Worm (Caenorhabditis elegans) whole organism, late embryonic: Measurements from ENCODE around the gene srv-32.
A peak's percentile ranks its signal among the peaks of the same experiment; 100 is the strongest.
"Not testable (repeated sequence)": the region's sequence is repeated elsewhere in the genome, so short reads cannot be mapped to it uniquely, and the experiment has no call there.

Experiments
- C08G9.2 ChIP-seq: sonication (generic microtip); optimal IDR thresholded peaks from 2 replicates; lab custom pipeline; 2016; ENCODE audit warnings: mild to moderate bottlenecking, missing genetic modification characterization, moderate library complexity, missing compliant biosample characterization
- F13H6.1 ChIP-seq: sonication (generic microtip); optimal IDR thresholded peaks from 2 replicates; lab custom pipeline; 2016; ENCODE audit warnings: missing genetic modification characterization, missing compliant biosample characterization
- K02D7.2 ChIP-seq: sonication (generic microtip); optimal IDR thresholded peaks from 2 replicates; lab custom pipeline; 2017; ENCODE audit warnings: mild to moderate bottlenecking, missing genetic modification characterization, missing compliant biosample characterization
- K09A11.1 ChIP-seq: sonication (generic microtip); optimal IDR thresholded peaks from 2 replicates; lab custom pipeline; 2017; ENCODE audit warnings: antibody characterized with exemption, mild to moderate bottlenecking, missing genetic modification characterization, missing compliant biosample characterization; ENCODE audit not compliant: insufficient read depth
- Y22D7AL.16 ChIP-seq: sonication (generic microtip); optimal IDR thresholded peaks from 2 replicates; lab custom pipeline; 2016; ENCODE audit warnings: missing genetic modification characterization, missing compliant biosample characterization
- ama-1 ChIP-seq: fragments of 150-350 bp; optimal IDR thresholded peaks from 2 replicates; lab custom pipeline; 2014
- ceh-14 ChIP-seq: sonication (generic microtip); optimal IDR thresholded peaks from 2 replicates; lab custom pipeline; 2016; ENCODE audit warnings: missing genotype, missing genetic modification characterization, missing compliant biosample characterization
- ceh-18 ChIP-seq: sonication (generic microtip); optimal IDR thresholded peaks from 2 replicates; lab custom pipeline; 2016; ENCODE audit warnings: missing genetic modification characterization, missing compliant biosample characterization
- ceh-19 ChIP-seq: fragments of 200-800 bp; sonication (Bioruptor generic); optimal IDR thresholded peaks from 2 replicates; lab custom pipeline; 2018; ENCODE audit warnings: mild to moderate bottlenecking, missing genetic modification characterization, missing compliant biosample characterization
- ceh-24 ChIP-seq: sonication (generic microtip); optimal IDR thresholded peaks from 2 replicates; lab custom pipeline; 2016; ENCODE audit warnings: mild to moderate bottlenecking, missing genetic modification characterization, missing compliant biosample characterization
- ceh-31 ChIP-seq: sonication (generic microtip); optimal IDR thresholded peaks from 2 replicates; lab custom pipeline; 2016; ENCODE audit warnings: missing genetic modification characterization, missing compliant biosample characterization
- ceh-45 ChIP-seq: fragments of 200-800 bp; sonication (Bioruptor generic); IDR thresholded peaks from 2 replicates; pipeline ENCODE4 v1.3.6; 2022; ENCODE audit warnings: missing genetic modification reagents, missing genetic modification characterization, missing compliant biosample characterization
- ceh-48 ChIP-seq: sonication (generic microtip); optimal IDR thresholded peaks from 2 replicates; lab custom pipeline; 2016; ENCODE audit warnings: missing genetic modification characterization, inconsistent platforms, missing compliant biosample characterization
- ceh-9 ChIP-seq: sonication (generic microtip); optimal IDR thresholded peaks from 2 replicates; lab custom pipeline; 2016; ENCODE audit warnings: mild to moderate bottlenecking, missing genetic modification characterization, inconsistent platforms, missing compliant biosample characterization
- dve-1 ChIP-seq: sonication (generic microtip); optimal IDR thresholded peaks from 2 replicates; lab custom pipeline; 2017; ENCODE audit warnings: antibody characterized with exemption, mild to moderate bottlenecking, missing genetic modification characterization, missing compliant biosample characterization
- ets-4 ChIP-seq: sonication (generic microtip); optimal IDR thresholded peaks from 2 replicates; lab custom pipeline; 2016; ENCODE audit warnings: missing genetic modification characterization, missing compliant biosample characterization
- eyg-1 ChIP-seq: sonication (generic microtip); optimal IDR thresholded peaks from 2 replicates; lab custom pipeline; 2016; ENCODE audit warnings: missing genotype, missing genetic modification characterization, missing compliant biosample characterization
- fkh-10 ChIP-seq: fragments of 150-350 bp; optimal IDR thresholded peaks from 2 replicates; lab custom pipeline; 2014; ENCODE audit warnings: missing biosample characterization, missing genetic modification reagents, missing genetic modification characterization
- gmeb-2 ChIP-seq: sonication (generic microtip); optimal IDR thresholded peaks from 2 replicates; lab custom pipeline; 2016; ENCODE audit warnings: missing genetic modification characterization, inconsistent platforms, missing compliant biosample characterization
- hlh-13 ChIP-seq: fragments of 200-800 bp; sonication (Bioruptor generic); optimal IDR thresholded peaks from 2 replicates; lab custom pipeline; 2018; ENCODE audit warnings: mild to moderate bottlenecking, missing genetic modification characterization, missing compliant biosample characterization
- hlh-15 ChIP-seq: sonication (generic microtip); optimal IDR thresholded peaks from 2 replicates; lab custom pipeline; 2016; ENCODE audit warnings: missing genetic modification characterization, missing compliant biosample characterization
- hlh-30 ChIP-seq: sonication (generic microtip); optimal IDR thresholded peaks from 2 replicates; lab custom pipeline; 2017; ENCODE audit warnings: antibody characterized with exemption, missing genetic modification characterization, missing compliant biosample characterization; ENCODE audit not compliant: insufficient read depth
- lim-6 ChIP-seq: sonication (generic microtip); optimal IDR thresholded peaks from 2 replicates; lab custom pipeline; 2016; ENCODE audit warnings: missing genetic modification characterization, missing compliant biosample characterization
- lin-11 ChIP-seq: fragments of 200-800 bp; sonication (Bioruptor generic); optimal IDR thresholded peaks from 2 replicates; lab custom pipeline; 2018; ENCODE audit warnings: mild to moderate bottlenecking, missing genetic modification characterization, missing compliant biosample characterization
- madf-2 ChIP-seq: sonication (generic microtip); optimal IDR thresholded peaks from 2 replicates; lab custom pipeline; 2017; ENCODE audit warnings: missing genetic modification characterization, missing compliant biosample characterization
- mec-3 ChIP-seq: sonication (generic microtip); optimal IDR thresholded peaks from 2 replicates; lab custom pipeline; 2016; ENCODE audit warnings: borderline replicate concordance, missing genetic modification characterization, missing compliant biosample characterization
- nfya-1 ChIP-seq: sonication (generic microtip); optimal IDR thresholded peaks from 2 replicates; lab custom pipeline; 2017; ENCODE audit warnings: missing genetic modification characterization, mild to moderate bottlenecking, missing compliant biosample characterization, antibody characterized with exemption, moderate library complexity
- nhr-232 ChIP-seq: sonication (generic microtip); optimal IDR thresholded peaks from 2 replicates; lab custom pipeline; 2016; ENCODE audit warnings: missing genetic modification characterization, missing compliant biosample characterization
- npax-4 ChIP-seq: sonication (generic microtip); optimal IDR thresholded peaks from 2 replicates; lab custom pipeline; 2016; ENCODE audit warnings: missing genetic modification characterization, missing compliant biosample characterization
- pag-3 ChIP-seq: sonication (generic microtip); optimal IDR thresholded peaks from 2 replicates; lab custom pipeline; 2016; ENCODE audit warnings: missing compliant biosample characterization, missing genetic modification characterization, borderline replicate concordance
- pha-2 ChIP-seq: sonication (generic microtip); optimal IDR thresholded peaks from 2 replicates; lab custom pipeline; 2017; ENCODE audit warnings: mild to moderate bottlenecking, missing genetic modification characterization, missing compliant biosample characterization
- pqm-1 ChIP-seq: sonication (generic microtip); optimal IDR thresholded peaks from 2 replicates; lab custom pipeline; 2016; ENCODE audit warnings: missing genetic modification characterization, missing compliant biosample characterization
- ref-2 ChIP-seq: sonication (generic microtip); optimal IDR thresholded peaks from 2 replicates; lab custom pipeline; 2016; ENCODE audit warnings: missing genetic modification characterization, missing compliant biosample characterization
- rnt-1 ChIP-seq: sonication (generic microtip); optimal IDR thresholded peaks from 2 replicates; lab custom pipeline; 2016; ENCODE audit warnings: missing genetic modification characterization, missing compliant biosample characterization
- sdc-2 ChIP-seq: sonication (generic microtip); optimal IDR thresholded peaks from 2 replicates; lab custom pipeline; 2016; ENCODE audit warnings: missing genotype, missing genetic modification characterization, missing compliant biosample characterization
- sox-4 ChIP-seq: sonication (generic microtip); optimal IDR thresholded peaks from 2 replicates; lab custom pipeline; 2017; ENCODE audit warnings: mild to moderate bottlenecking, missing genetic modification characterization, inconsistent platforms, missing compliant biosample characterization
- tbx-2 ChIP-seq: sonication (generic microtip); optimal IDR thresholded peaks from 2 replicates; lab custom pipeline; 2016; ENCODE audit warnings: missing genetic modification characterization, missing compliant biosample characterization
- unc-86 ChIP-seq: sonication (generic microtip); optimal IDR thresholded peaks from 2 replicates; lab custom pipeline; 2016; ENCODE audit warnings: missing genetic modification characterization, missing compliant biosample characterization
- zip-5 ChIP-seq: sonication (generic microtip); optimal IDR thresholded peaks from 2 replicates; lab custom pipeline; 2016; ENCODE audit warnings: missing genetic modification characterization, missing compliant biosample characterization

The srv-32 gene

ce11 chrIV:6321667-6322066, 39.6 kb upstream of the srv-32 start, which contains the start of gene Y73B6BL.29 (continued):
- TF ChIP-seq nhr-232 (no peak), hlh-13 (GFP tag; lab: Kevin White, UChicago) (no peak), C08G9.2 (peak; percentile 93), ref-2 (tag; lab: Kevin White, UChicago) (peak; percentile 90), K02D7.2 (no peak), zip-5 (peak; percentile 84), Y22D7AL.16 (tag; lab: Kevin White, UChicago) (no peak), ceh-24 (tag; lab: Kevin White, UChicago) (no peak), fkh-10 (GFP tag; lab: Kevin White, UChicago) (no peak), ceh-31 (tag; lab: Kevin White, UChicago) (peak; percentile 91), lim-6 (tag; lab: Kevin White, UChicago) (peak; percentile 32), hlh-30 (no peak), hlh-15 (no peak), mec-3 (tag; lab: Kevin White, UChicago) (peak; percentile 73), ceh-18 (peak; percentile 27), K09A11.1 (tag; lab: Kevin White, UChicago) (no peak), dve-1 (tag; lab: Kevin White, UChicago) (no peak), F13H6.1 (tag; lab: Kevin White, UChicago) (peak; percentile 46), nfya-1 (tag; lab: Kevin White, UChicago) (peak; percentile 50), eyg-1 (tag; lab: Kevin White, UChicago) (no peak), sox-4 (tag; lab: Kevin White, UChicago) (no peak), ets-4 (tag; lab: Kevin White, UChicago) (peak; percentile 96), ceh-9 (tag; lab: Kevin White, UChicago) (no peak), ceh-14 (peak; percentile 56), ceh-19 (GFP tag; lab: Kevin White, UChicago) (peak; percentile 56), pha-2 (tag; lab: Kevin White, UChicago) (peak; percentile 40), gmeb-2 (peak; percentile 18), ceh-48 (tag; lab: Kevin White, UChicago) (no peak), ama-1 (no peak), tbx-2 (peak; percentile 87), npax-4 (no peak), sdc-2 (tag; lab: Kevin White, UChicago) (no peak), rnt-1 (tag; lab: Kevin White, UChicago) (peak; percentile 59), lin-11 (tag; lab: Kevin White, UChicago) (no peak), madf-2 (tag; lab: Kevin White, UChicago) (no peak)

DNA sequence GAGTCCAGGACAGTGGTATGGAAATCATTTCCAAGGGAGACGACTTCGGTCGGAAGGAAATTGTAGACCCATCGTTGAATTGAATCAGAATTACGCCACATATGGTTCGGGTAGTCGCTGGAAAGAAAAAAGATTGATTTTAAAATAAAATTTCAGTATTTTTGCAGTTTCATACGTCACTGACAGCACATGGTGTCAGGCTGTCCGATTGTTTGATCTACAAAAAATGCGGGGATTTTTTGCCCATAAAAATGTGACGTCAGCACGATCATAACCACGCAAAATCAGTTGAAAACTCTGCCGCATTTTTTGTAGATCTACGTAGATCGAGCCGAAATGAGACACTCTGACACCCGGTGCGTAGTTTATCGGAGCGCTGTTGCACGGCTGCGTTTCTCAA, 35.3 kb upstream of the srv-32 start, which contains the start of gene Y73B6BL.12:
Gene Y73B6BL.12 (minus strand): TSS at position 101 of the 400 bp plus-strand sequence.
- not testable (repeated sequence) for TF ChIP-seq eyg-1 (tag; lab: Kevin White, UChicago); gmeb-2; nfya-1 (tag; lab: Kevin White, UChicago)

ce11 chrIV:6307439-6307838, 25.4 kb upstream of the srv-32 start, which contains the start of gene csp-2:
Gene csp-2, plus strand, starts transcription at chrIV:6307739.
- no peak for TF ChIP-seq K02D7.2

DNA sequence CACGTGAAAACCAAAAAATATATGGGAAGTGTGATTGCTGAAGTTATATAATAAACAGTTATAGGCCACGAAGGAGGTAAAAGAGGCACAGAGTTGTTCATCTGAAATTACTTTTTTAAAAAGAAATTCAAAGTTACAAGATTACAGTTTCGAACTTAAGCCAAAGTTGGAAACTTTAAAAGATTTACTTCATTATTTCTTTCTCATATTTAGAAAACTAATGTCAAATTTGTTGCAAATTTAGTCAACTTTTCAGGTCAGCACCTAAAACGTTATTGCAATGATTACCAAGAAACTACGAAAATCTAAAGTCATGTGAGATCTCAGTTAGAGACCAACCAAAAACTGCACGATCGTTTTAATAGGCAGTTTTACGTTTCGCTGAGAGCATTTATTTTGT, 21.6 kb upstream of the srv-32 start, which contains the start of gene srv-25:
Gene srv-25 (minus strand): TSS at position 101 of the 400 bp plus-strand sequence.
- TF ChIP-seq ets-4 (tag; lab: Kevin White, UChicago) (no peak), unc-86 (tag; lab: Kevin White, UChicago) (no peak), gmeb-2 (no peak), ceh-45 (GFP tag; lab: Robert Waterston, UW) (no peak), hlh-13 (GFP tag; lab: Kevin White, UChicago) (no peak), pqm-1 (tag; lab: Kevin White, UChicago) (no peak), pag-3 (tag; lab: Kevin White, UChicago) (no peak), hlh-30 (no peak)
